Worm (Caenorhabditis elegans) whole organism, L1 larva: Measurements from ENCODE around the gene R13A5.15.

Experiments
- C04F5.9 ChIP-seq: sonication (generic microtip); optimal IDR thresholded peaks from 2 replicates; lab custom pipeline; 2016; ENCODE audit warnings: missing genetic modification characterization, missing compliant biosample characterization
- C16A3.4 ChIP-seq: fragments of 150-350 bp; optimal IDR thresholded peaks from 2 replicates; lab custom pipeline; 2014; ENCODE audit warnings: missing biosample characterization, missing genetic modification characterization
- C34B4.2 ChIP-seq: sonication (generic microtip); optimal IDR thresholded peaks from 2 replicates; lab custom pipeline; 2017; ENCODE audit warnings: mild to moderate bottlenecking, missing genetic modification characterization, missing compliant biosample characterization
- F16B12.6 ChIP-seq: fragments of 150-350 bp; optimal IDR thresholded peaks from 2 replicates; lab custom pipeline; 2014; ENCODE audit warnings: missing biosample characterization, missing genetic modification characterization
- aha-1 ChIP-seq: fragments of 150-350 bp; optimal IDR thresholded peaks from 2 replicates; lab custom pipeline; 2014; ENCODE audit warnings: missing biosample characterization, missing genetic modification characterization
- aly-2 ChIP-seq: fragments of 150-350 bp; optimal IDR thresholded peaks from 2 replicates; lab custom pipeline; 2014; ENCODE audit warnings: missing biosample characterization, missing genetic modification characterization
- blmp-1 ChIP-seq: fragments of 150-350 bp; optimal IDR thresholded peaks from 2 replicates; lab custom pipeline; 2014; ENCODE audit warnings: missing biosample characterization, missing genetic modification characterization
- ceh-8 ChIP-seq: fragments of 200-800 bp; sonication (Bioruptor generic); optimal IDR thresholded peaks from 2 replicates; lab custom pipeline; 2018; ENCODE audit warnings: mild to moderate bottlenecking, missing genetic modification characterization, moderate library complexity, missing compliant biosample characterization
- ceh-82 ChIP-seq, 3 experiments: fragments of 150-350 bp in 1 of 3; sonication (generic microtip) in 2 of 3; optimal IDR thresholded peaks; 2 replicates each; lab custom pipeline; 2014 to 2017; ENCODE audit warnings: missing biosample characterization in 3 of 3, missing genetic modification characterization in 3 of 3
- ceh-88 ChIP-seq: fragments of 200-800 bp; sonication (Bioruptor generic); IDR thresholded peaks from 2 replicates; pipeline ENCODE4 v1.3.6; 2022; ENCODE audit warnings: missing genetic modification characterization, missing compliant biosample characterization
- dsc-1 ChIP-seq: sonication (generic microtip); optimal IDR thresholded peaks from 2 replicates; lab custom pipeline; 2016; ENCODE audit warnings: mild to moderate bottlenecking, missing genetic modification characterization, missing compliant biosample characterization
- efl-3 ChIP-seq: fragments of 200-800 bp; sonication (Bioruptor generic); optimal IDR thresholded peaks from 2 replicates; lab custom pipeline; 2018; ENCODE audit warnings: mild to moderate bottlenecking, missing genetic modification characterization, missing compliant biosample characterization
- egl-13 ChIP-seq: sonication (generic microtip); optimal IDR thresholded peaks from 2 replicates; lab custom pipeline; 2016; ENCODE audit warnings: missing genotype, missing genetic modification reagents, missing genetic modification characterization, missing compliant biosample characterization
- egl-27 ChIP-seq, 2 experiments: fragments of 150-350 bp in 1 of 2; sonication (generic microtip); optimal IDR thresholded peaks; 3 replicates each; lab custom pipeline; 2017 to 2018; ENCODE audit warnings: missing biosample characterization in 2 of 2, missing genetic modification characterization in 2 of 2, missing genetic modification reagents in 2 of 2
- elt-2 ChIP-seq: sonication (generic microtip); optimal IDR thresholded peaks from 2 replicates; lab custom pipeline; 2016; ENCODE audit warnings: missing genetic modification characterization, mild to moderate bottlenecking, inconsistent platforms, missing compliant biosample characterization, missing genetic modification reagents
- fkh-8 ChIP-seq: sonication (generic microtip); optimal IDR thresholded peaks from 2 replicates; lab custom pipeline; 2016; ENCODE audit warnings: mild to moderate bottlenecking, missing genetic modification characterization, missing compliant biosample characterization
- fos-1 ChIP-seq: fragments of 150-350 bp; optimal IDR thresholded peaks from 2 replicates; lab custom pipeline; 2014; ENCODE audit warnings: missing biosample characterization, missing genetic modification characterization
- grh-1 ChIP-seq: fragments of 200-800 bp; sonication (Bioruptor generic); IDR thresholded peaks from 2 replicates; pipeline ENCODE4 v1.3.6; 2022; ENCODE audit warnings: missing genetic modification reagents, missing genetic modification characterization, missing compliant biosample characterization
- hlh-17 ChIP-seq: fragments of 200-800 bp; sonication (Bioruptor generic); optimal IDR thresholded peaks from 2 replicates; lab custom pipeline; 2018; ENCODE audit warnings: missing genetic modification characterization, mild to moderate bottlenecking, missing compliant biosample characterization, moderate library complexity, borderline replicate concordance
- hpl-2 ChIP-seq: fragments of 150-350 bp; optimal IDR thresholded peaks from 2 replicates; lab custom pipeline; 2014; ENCODE audit warnings: missing biosample characterization, missing genetic modification reagents, missing genetic modification characterization
- jun-1 ChIP-seq: fragments of 150-350 bp; optimal IDR thresholded peaks from 2 replicates; lab custom pipeline; 2014; ENCODE audit warnings: missing biosample characterization, missing genetic modification reagents, missing genetic modification characterization
- lin-39 ChIP-seq: fragments of 150-350 bp; optimal IDR thresholded peaks from 2 replicates; lab custom pipeline; 2014; ENCODE audit warnings: missing biosample characterization, missing genetic modification reagents, missing genetic modification characterization
- lsy-2 ChIP-seq, 2 experiments: fragments of 150-350 bp; optimal IDR thresholded peaks; 2 replicates each; lab custom pipeline; 2014; ENCODE audit warnings: missing biosample characterization in 2 of 2, missing genetic modification characterization in 2 of 2
- mab-9 ChIP-seq: fragments of 200-800 bp; sonication (Bioruptor generic); IDR thresholded peaks from 2 replicates; pipeline ENCODE4 v1.3.6; 2022; ENCODE audit warnings: missing genetic modification reagents, missing genetic modification characterization, missing compliant biosample characterization
- mef-2 ChIP-seq: fragments of 150-350 bp; optimal IDR thresholded peaks from 2 replicates; lab custom pipeline; 2014; ENCODE audit warnings: missing biosample characterization, missing genetic modification characterization
- nhr-19 ChIP-seq: fragments of 200-800 bp; sonication (Bioruptor generic); conservative IDR thresholded peaks from 2 replicates; pipeline ENCODE4 v1.3.6; 2022; ENCODE audit warnings: missing genetic modification characterization, missing compliant biosample characterization
- nhr-237 ChIP-seq: fragments of 150-350 bp; optimal IDR thresholded peaks from 2 replicates; lab custom pipeline; 2014; ENCODE audit warnings: missing biosample characterization, missing genetic modification characterization
- nhr-28 ChIP-seq: fragments of 150-350 bp; optimal IDR thresholded peaks from 2 replicates; lab custom pipeline; 2014; ENCODE audit warnings: missing biosample characterization, missing genetic modification characterization
- nhr-47 ChIP-seq: sonication (generic microtip); optimal IDR thresholded peaks from 2 replicates; lab custom pipeline; 2016; ENCODE audit warnings: mild to moderate bottlenecking, missing genetic modification characterization, moderate library complexity, missing compliant biosample characterization
- nhr-71 ChIP-seq: sonication (generic microtip); optimal IDR thresholded peaks from 2 replicates; lab custom pipeline; 2016; ENCODE audit warnings: mild to moderate bottlenecking, missing genetic modification characterization, moderate library complexity, missing compliant biosample characterization
- nhr-84 ChIP-seq: sonication (generic microtip); optimal IDR thresholded peaks from 2 replicates; lab custom pipeline; 2017; ENCODE audit warnings: missing biosample characterization, missing genetic modification characterization
- nhr-85 ChIP-seq: sonication (generic microtip); peaks from one replicate; lab custom pipeline; 2016; ENCODE audit warnings: missing genetic modification characterization, inconsistent platforms, missing compliant biosample characterization
- pag-3 ChIP-seq: sonication (generic microtip); optimal IDR thresholded peaks from 2 replicates; lab custom pipeline; 2017; ENCODE audit warnings: missing genetic modification characterization, mild to moderate bottlenecking, missing compliant biosample characterization, antibody characterized with exemption, borderline replicate concordance; ENCODE audit not compliant: insufficient read depth
- pax-3 ChIP-seq: fragments of 200-800 bp; sonication (Bioruptor generic); optimal IDR thresholded peaks from 2 replicates; lab custom pipeline; 2018; ENCODE audit warnings: mild to moderate bottlenecking, missing genetic modification characterization, moderate library complexity, missing compliant biosample characterization
- pqm-1 ChIP-seq: sonication (generic microtip); optimal IDR thresholded peaks from 3 replicates; lab custom pipeline; 2017; ENCODE audit warnings: missing biosample characterization, missing genetic modification characterization
- rnt-1 ChIP-seq: sonication (generic microtip); optimal IDR thresholded peaks from 2 replicates; lab custom pipeline; 2016; ENCODE audit warnings: mild to moderate bottlenecking, missing genetic modification characterization, moderate library complexity, missing compliant biosample characterization
- skn-1 ChIP-seq: fragments of 150-350 bp; optimal IDR thresholded peaks from 2 replicates; lab custom pipeline; 2014; ENCODE audit warnings: missing biosample characterization, missing genetic modification characterization
- sox-4 ChIP-seq: sonication (generic microtip); optimal IDR thresholded peaks from 2 replicates; lab custom pipeline; 2016; ENCODE audit warnings: missing genetic modification characterization, missing compliant biosample characterization
- unc-62 ChIP-seq: fragments of 150-350 bp; optimal IDR thresholded peaks from 2 replicates; lab custom pipeline; 2014; ENCODE audit warnings: missing biosample characterization, missing genetic modification reagents, missing genetic modification characterization
- zag-1 ChIP-seq: fragments of 150-350 bp; optimal IDR thresholded peaks from 2 replicates; lab custom pipeline; 2014; ENCODE audit warnings: missing biosample characterization, missing genetic modification characterization
- zip-4 ChIP-seq: fragments of 200-800 bp; sonication (Bioruptor generic); optimal IDR thresholded peaks from 2 replicates; lab custom pipeline; 2018; ENCODE audit warnings: mild to moderate bottlenecking, missing genetic modification characterization, moderate library complexity, missing compliant biosample characterization
- ztf-4 ChIP-seq: fragments of 150-350 bp; optimal IDR thresholded peaks from 2 replicates; lab custom pipeline; 2014; ENCODE audit warnings: missing biosample characterization, missing genetic modification characterization

The R13A5.15 gene

ce11 chrIII:7584131-7584646, 3.9 kb downstream of the R13A5.15 start, which contains the start of gene cup-5 (continued):
- peak; percentile 90 for TF ChIP-seq F16B12.6 (tag; lab: Kevin White, UChicago)
- TF ChIP-seq zip-4 (GFP tag; lab: Kevin White, UChicago), result no peak
- no peak for TF ChIP-seq pax-3
- TF ChIP-seq elt-2 (tag; lab: Kevin White, UChicago), result no peak
- peak; percentile 34 for TF ChIP-seq nhr-47 (tag; lab: Kevin White, UChicago)
- TF ChIP-seq mef-2 (tag; lab: Kevin White, UChicago), result no peak
- TF ChIP-seq dsc-1 (tag; lab: Kevin White, UChicago), result no peak
- no peak for TF ChIP-seq fos-1 (tag; lab: Kevin White, UChicago)
- TF ChIP-seq ceh-88 (GFP tag; lab: Robert Waterston, UW), result no peak
- TF ChIP-seq nhr-85, result peak; percentile 49
- no peak for TF ChIP-seq sox-4 (tag; lab: Kevin White, UChicago)
- no peak for TF ChIP-seq grh-1 (GFP tag; lab: Robert Waterston, UW)
- no peak for TF ChIP-seq pag-3 (tag; lab: Kevin White, UChicago)
- TF ChIP-seq zag-1 (tag; lab: Kevin White, UChicago), result no peak
- no peak for TF ChIP-seq efl-3 (GFP tag; lab: Kevin White, UChicago)
- TF ChIP-seq mab-9 (GFP tag; lab: Robert Waterston, UW), result no peak
- no peak for TF ChIP-seq C04F5.9 (tag; lab: Kevin White, UChicago)
- peak; percentile 67 to 74 for TF ChIP-seq lsy-2 (tag; optimal IDR thresholded peaks at IDR 0.05; lab: Kevin White, UChicago)
- TF ChIP-seq nhr-28 (tag; lab: Kevin White, UChicago), result no peak
- no peak for TF ChIP-seq hpl-2 (GFP tag; lab: Kevin White, UChicago)
- TF ChIP-seq jun-1 (tag; lab: Kevin White, UChicago), result no peak
- TF ChIP-seq nhr-237, result no peak
- peak; percentile 32; the same call in 1 of the 2 replicates for TF ChIP-seq nhr-19 (GFP tag; lab: Robert Waterston, UW)
- TF ChIP-seq ceh-8 (GFP tag; lab: Kevin White, UChicago), result no peak
- no peak for TF ChIP-seq egl-13 (tag; lab: Kevin White, UChicago)
- TF ChIP-seq skn-1 (tag; lab: Kevin White, UChicago), result no peak
- TF ChIP-seq nhr-84 (tag; lab: Kevin White, UChicago), result no peak
- no peak for TF ChIP-seq fkh-8
- TF ChIP-seq egl-27 (tag; optimal IDR thresholded peaks at IDR 0.05; lab: Kevin White, UChicago), result no peak
- TF ChIP-seq hlh-17 (GFP tag; lab: Kevin White, UChicago), result no peak
- peak; percentile 16 for TF ChIP-seq aly-2
- no peak for TF ChIP-seq pqm-1 (tag; lab: Kevin White, UChicago)
- peak; percentile 5 to 35 (median 16) for TF ChIP-seq ceh-82 (tag; optimal IDR thresholded peaks at IDR 0.05; lab: Kevin White, UChicago)
- no peak for TF ChIP-seq C34B4.2 (tag; lab: Kevin White, UChicago)
- TF ChIP-seq unc-62 (GFP tag; lab: Kevin White, UChicago), result no peak
- no peak for TF ChIP-seq lin-39 (tag; lab: Kevin White, UChicago)
- TF ChIP-seq nhr-71 (tag; lab: Kevin White, UChicago), result peak; percentile 49
- no peak for TF ChIP-seq aha-1 (tag; lab: Kevin White, UChicago)
- TF ChIP-seq rnt-1 (tag; lab: Kevin White, UChicago), result peak; percentile 38
- TF ChIP-seq C16A3.4, result peak; percentile 32

ce11 chrIII:7582885-7583284, 5.2 kb downstream of the R13A5.15 start, which contains the start of gene R13A5.10:
R13A5.10 (minus strand) TSS chrIII:7582985.
- TF ChIP-seq blmp-1, result peak; percentile 90
- TF ChIP-seq ztf-4 (tag; lab: Kevin White, UChicago), result no peak
- TF ChIP-seq C34B4.2 (tag; lab: Kevin White, UChicago), result no peak
